Fruit fly (Drosophila melanogaster): Measurements from ENCODE around the gene bond.

Gene bond

DNA sequence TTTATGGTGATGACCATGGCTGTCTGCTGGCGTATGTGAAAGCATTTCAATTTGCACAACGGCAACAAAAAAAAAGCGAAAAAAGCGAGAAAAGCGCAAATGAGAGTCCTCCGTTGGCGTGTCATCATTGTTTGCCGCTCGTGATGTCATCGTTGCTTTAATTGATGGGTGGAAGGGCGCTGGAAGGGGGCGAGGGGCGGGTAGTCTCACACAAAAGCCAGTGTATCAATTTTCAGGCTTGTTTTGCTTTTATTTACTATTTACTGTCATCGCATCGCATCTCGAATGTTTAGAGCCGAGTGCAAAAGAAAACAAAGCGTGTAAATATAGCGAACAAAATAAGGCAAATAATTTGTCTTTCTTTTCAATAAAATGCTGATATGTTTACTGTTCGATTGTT lies 38.8 kb downstream of the bond start (continued):
- TF ChIP-seq vnd (GFP tag; IDR thresholded peaks at IDR 0.05; ENCODE audit: partially characterized antibody) (no peak), sqz (GFP tag; optimal IDR thresholded peaks at IDR 0.05) (peak; percentile 12), NFAT (GFP tag; IDR thresholded peaks at IDR 0.05) (no peak), CG10565 (GFP tag; optimal IDR thresholded peaks at IDR 0.05) (no peak), twi (tag; optimal IDR thresholded peaks at IDR 0.05) (no peak), ERR (GFP tag; optimal IDR thresholded peaks at IDR 0.05) (no peak), CG8924 (tag; optimal IDR thresholded peaks at IDR 0.05) (no peak), CG16815 (GFP tag; optimal IDR thresholded peaks at IDR 0.05) (no peak), TFAM (GFP tag; optimal IDR thresholded peaks at IDR 0.05) (peak; percentile 39), jumu (GFP tag; optimal IDR thresholded peaks at IDR 0.05) (no peak), Asciz (GFP tag; optimal IDR thresholded peaks at IDR 0.05) (peak; percentile 85), slp2 (GFP tag; optimal IDR thresholded peaks at IDR 0.05) (no peak), sisA (GFP tag; IDR thresholded peaks at IDR 0.05) (no peak), CG10462 (GFP tag; optimal IDR thresholded peaks at IDR 0.05) (no peak), Hr3 (GFP tag; optimal IDR thresholded peaks at IDR 0.05) (no peak), Ravus (GFP tag; IDR thresholded peaks at IDR 0.05) (no peak), zen2 (GFP tag; IDR thresholded peaks at IDR 0.05; ENCODE audit: partially characterized antibody) (no peak), Xbp1 (GFP tag; optimal IDR thresholded peaks at IDR 0.05) (no peak), Sox102F (GFP tag; optimal IDR thresholded peaks at IDR 0.05) (peak; percentile 69)

DNA sequence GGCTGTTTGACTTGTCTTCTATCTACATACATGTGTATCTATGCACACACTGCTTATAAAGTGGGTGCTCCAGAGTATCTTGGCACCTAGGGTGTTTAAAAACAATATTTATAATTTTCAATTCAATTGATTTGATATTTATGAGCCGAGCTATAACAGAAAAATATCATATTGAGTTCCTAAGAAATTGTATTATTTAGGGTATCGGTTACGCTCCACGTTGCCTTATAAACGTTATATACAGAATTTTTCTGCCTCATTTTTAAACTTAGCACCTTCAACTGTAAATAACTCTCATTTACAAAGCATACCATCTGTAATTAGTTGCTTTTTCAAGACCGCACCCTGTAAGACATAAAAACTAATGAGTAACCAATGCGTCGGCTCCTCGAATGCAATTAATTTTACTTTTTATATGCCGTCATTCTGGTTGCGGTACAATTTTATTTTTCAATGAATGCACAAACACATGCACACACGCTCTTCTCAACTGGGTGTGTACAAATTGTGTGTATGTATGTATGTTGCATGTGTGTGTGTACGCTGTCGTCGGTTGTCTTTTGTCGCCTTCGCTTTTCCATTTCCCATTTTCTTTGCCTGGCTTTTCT lies 40.3 kb downstream of the bond start:
- no peak for TF ChIP-seq sc (optimal IDR thresholded peaks at IDR 0.05)
- TF ChIP-seq sc (GFP tag; optimal IDR thresholded peaks at IDR 0.05) = peak; percentile 79
- peak; percentile 42 for TF ChIP-seq CG11723 (GFP tag; optimal IDR thresholded peaks at IDR 0.05)
- TF ChIP-seq CG15601 (tag; optimal IDR thresholded peaks at IDR 0.05) = peak; percentile 76
- TF ChIP-seq lab (GFP tag; optimal IDR thresholded peaks at IDR 0.05) = peak; percentile 26
- TF ChIP-seq CG12391 (tag; optimal IDR thresholded peaks at IDR 0.05) = peak; percentile 73
- TF ChIP-seq sqz (GFP tag; optimal IDR thresholded peaks at IDR 0.05) = no peak
- no peak for TF ChIP-seq CG6272 (GFP tag; IDR thresholded peaks at IDR 0.05)
- no peak for TF ChIP-seq CG6854 (GFP tag; optimal IDR thresholded peaks at IDR 0.05)
- TF ChIP-seq esg (GFP tag; conservative IDR thresholded peaks at IDR 0.05) = peak; percentile 37
- TF ChIP-seq ci (GFP tag; IDR thresholded peaks at IDR 0.05) = 0 out of 3 replicates have a peak, but pooled peaks have one; percentile 39
- no peak for TF ChIP-seq ap (GFP tag; IDR thresholded peaks at IDR 0.05)
- no peak for TF ChIP-seq nom (GFP tag; optimal IDR thresholded peaks at IDR 0.05)
- TF ChIP-seq slp2 (GFP tag; optimal IDR thresholded peaks at IDR 0.05) = peak; percentile 45
- no peak for TF ChIP-seq Dll (GFP tag; IDR thresholded peaks at IDR 0.05; ENCODE audit: partially characterized antibody)
- no peak; the same call in 1 of the 2 replicates for TF ChIP-seq crol (GFP tag; IDR thresholded peaks at IDR 0.05)
- TF ChIP-seq Atf-2 (GFP tag; optimal IDR thresholded peaks at IDR 0.05) = peak; percentile 57
- TF ChIP-seq Eip74EF (GFP tag; optimal IDR thresholded peaks at IDR 0.05) = peak in 1 of 2 experiments; percentile 66
- no peak for TF ChIP-seq knrl (GFP tag; IDR thresholded peaks at IDR 0.05; ENCODE audit: partially characterized antibody)
- no peak for TF ChIP-seq zfh2 (GFP tag; optimal IDR thresholded peaks at IDR 0.05)
- TF ChIP-seq ken (GFP tag; IDR thresholded peaks at IDR 0.05) = 0 out of 3 replicates have a peak, but pooled peaks have one; percentile 55
- TF ChIP-seq cg (GFP tag; optimal IDR thresholded peaks at IDR 0.05) = peak; percentile 75
- peak; percentile 82 for TF ChIP-seq CG7556 (GFP tag; optimal IDR thresholded peaks at IDR 0.05)
- 0 out of 2 replicates have a peak, but pooled peaks have one; percentile 28 for TF ChIP-seq CG14441 (GFP tag; IDR thresholded peaks at IDR 0.05)
- TF ChIP-seq CG12299 (tag; optimal IDR thresholded peaks at IDR 0.05) = no peak
- TF ChIP-seq CG6765 (GFP tag; optimal IDR thresholded peaks at IDR 0.05) = no peak
- TF ChIP-seq CG11504 (tag; optimal IDR thresholded peaks at IDR 0.05) = peak; percentile 73
- TF ChIP-seq Hr3 (GFP tag; optimal IDR thresholded peaks at IDR 0.05) = peak; percentile 72
- no peak; the same call in 1 of the 2 replicates for TF ChIP-seq onecut (GFP tag; IDR thresholded peaks at IDR 0.05)
- no peak for TF ChIP-seq fru (optimal IDR thresholded peaks at IDR 0.05)
- TF ChIP-seq CTCF (GFP tag; optimal IDR thresholded peaks at IDR 0.05) = no peak
- peak; percentile 60 for TF ChIP-seq chn (GFP tag; optimal IDR thresholded peaks at IDR 0.05)
- peak; percentile 64 for TF ChIP-seq Xbp1 (GFP tag; optimal IDR thresholded peaks at IDR 0.05)
- no peak for TF ChIP-seq Bteb2 (GFP tag; optimal IDR thresholded peaks at IDR 0.05)
- peak; percentile 46 for TF ChIP-seq tap (tag; optimal IDR thresholded peaks at IDR 0.05)

Measured in whole organism, embryonic.